Worm (Caenorhabditis elegans) whole organism, mixed stage, embryonic: ENCODE measurements around the gene try-11.

ENCODE experiments used
- cnd-1 ChIP-seq: fragments of 200-800 bp; sonication (Bioruptor generic); optimal IDR thresholded peaks from 2 replicates; lab custom pipeline; 2018; ENCODE audit warnings: mild to moderate bottlenecking, missing genetic modification characterization, missing compliant biosample characterization
- mab-5 ChIP-seq: fragments of 150-350 bp; optimal IDR thresholded peaks from 2 replicates; lab custom pipeline; 2014; ENCODE audit warnings: missing biosample characterization, missing genetic modification characterization
- mep-1 ChIP-seq: fragments of 150-350 bp; optimal IDR thresholded peaks from 2 replicates; lab custom pipeline; 2017; ENCODE audit warnings: missing biosample characterization, missing genetic modification reagents, missing genetic modification characterization, inconsistent platforms
- nhr-28 ChIP-seq: fragments of 150-350 bp; optimal IDR thresholded peaks from 2 replicates; lab custom pipeline; 2014; ENCODE audit warnings: missing biosample characterization, missing genetic modification characterization
- pha-4 ChIP-seq: fragments of 150-350 bp; optimal IDR thresholded peaks from 2 replicates; lab custom pipeline; 2018; ENCODE audit warnings: missing biosample characterization, missing genetic modification reagents, missing genetic modification characterization
- sptf-1 ChIP-seq: sonication (generic microtip); optimal IDR thresholded peaks from 2 replicates; lab custom pipeline; 2017; ENCODE audit warnings: mild to moderate bottlenecking, missing genetic modification characterization, moderate library complexity, missing compliant biosample characterization
- unc-39 ChIP-seq: fragments of 150-350 bp; optimal IDR thresholded peaks from 2 replicates; lab custom pipeline; 2014; ENCODE audit warnings: missing biosample characterization, missing genetic modification characterization

ce11 chrV:7411695-7412094, 39.8 kb upstream of the try-11 start, which contains the start of gene str-41:
- TF ChIP-seq pha-4 = no peak
- no peak for TF ChIP-seq sptf-1 (tag; lab: Kevin White, UChicago)
- no peak for TF ChIP-seq nhr-28 (tag; lab: Kevin White, UChicago)
- no peak for TF ChIP-seq cnd-1
- no peak for TF ChIP-seq unc-39 (tag; lab: Kevin White, UChicago)
- no peak for TF ChIP-seq mep-1 (tag; lab: Kevin White, UChicago)
- TF ChIP-seq mab-5 = no peak
